Worm (Caenorhabditis elegans) whole organism, L1 larva: ENCODE data around the gene srx-137.

Experiments
- lsy-2 ChIP-seq, 2 experiments: fragments of 150-350 bp; optimal IDR thresholded peaks; 2 replicates each; lab custom pipeline; 2014; ENCODE audit warnings: missing biosample characterization in 2 of 2, missing genetic modification characterization in 2 of 2
- mdl-1 ChIP-seq, 2 experiments: fragments of 150-350 bp; optimal IDR thresholded peaks; 2 replicates each; lab custom pipeline; 2014 to 2017; ENCODE audit warnings: missing biosample characterization in 2 of 2, missing genetic modification characterization in 2 of 2, inconsistent platforms in 1 of 2
- nhr-84 ChIP-seq: sonication (generic microtip); optimal IDR thresholded peaks from 2 replicates; lab custom pipeline; 2017; ENCODE audit warnings: missing biosample characterization, missing genetic modification characterization
- unc-62 ChIP-seq: fragments of 150-350 bp; optimal IDR thresholded peaks from 2 replicates; lab custom pipeline; 2014; ENCODE audit warnings: missing biosample characterization, missing genetic modification reagents, missing genetic modification characterization

- TF ChIP-seq lsy-2 (tag; optimal IDR thresholded peaks at IDR 0.05; lab: Kevin White, UChicago) (no peak), nhr-84 (tag; lab: Kevin White, UChicago) (no peak), mdl-1 (tag; optimal IDR thresholded peaks at IDR 0.05; lab: Kevin White, UChicago) (no peak), unc-62 (GFP tag; lab: Kevin White, UChicago) (no peak)
Observed at ce11 chrV:13854306-13854705, 8.3 kb upstream of the srx-137 start, which contains the start of gene ttr-21.
